Fruit fly (Drosophila melanogaster) ovary, adult (tissue): ENCODE results near the gene tsh.
A peak's percentile ranks its signal among the peaks of the same experiment; 100 is the strongest.

Source experiments
- CG17801 ChIP-seq: fragments of 200-800 bp; optimal IDR thresholded peaks from 2 replicates; lab custom pipeline; 2019; ENCODE audit warnings: missing biosample characterization, mild to moderate bottlenecking, missing genetic modification characterization, moderate library complexity; ENCODE audit not compliant: partially characterized antibody

Gene tsh

DNA sequence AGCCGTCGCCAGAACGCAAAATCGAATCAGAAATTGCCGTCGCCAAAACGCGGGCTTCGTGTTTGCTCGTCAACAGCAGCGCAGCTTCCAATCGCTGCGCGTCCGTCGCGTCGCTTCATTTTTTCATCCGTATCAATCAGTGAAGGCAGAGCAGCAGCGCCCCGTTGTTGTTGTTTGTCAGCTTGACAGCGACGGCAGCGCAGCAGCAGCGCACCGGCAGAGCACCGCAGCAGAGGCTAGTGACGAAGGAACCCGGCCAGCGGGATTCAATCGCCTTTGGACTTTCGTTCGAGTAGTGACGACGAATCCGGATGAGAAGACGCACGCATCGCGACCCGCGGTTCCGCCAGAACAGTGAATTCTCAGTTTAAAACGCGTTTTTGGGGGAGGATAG, 395 bp downstream of the tsh start:
- no peak for TF ChIP-seq CG17801

- no peak for TF ChIP-seq CG17801
Measured at dm6 chr2L:21830317-21830716, 1.9 kb downstream of the tsh start.

- TF ChIP-seq CG17801: no peak
Measured at dm6 chr2L:21832200-21832831, 3.9 kb downstream of the tsh start.

DNA sequence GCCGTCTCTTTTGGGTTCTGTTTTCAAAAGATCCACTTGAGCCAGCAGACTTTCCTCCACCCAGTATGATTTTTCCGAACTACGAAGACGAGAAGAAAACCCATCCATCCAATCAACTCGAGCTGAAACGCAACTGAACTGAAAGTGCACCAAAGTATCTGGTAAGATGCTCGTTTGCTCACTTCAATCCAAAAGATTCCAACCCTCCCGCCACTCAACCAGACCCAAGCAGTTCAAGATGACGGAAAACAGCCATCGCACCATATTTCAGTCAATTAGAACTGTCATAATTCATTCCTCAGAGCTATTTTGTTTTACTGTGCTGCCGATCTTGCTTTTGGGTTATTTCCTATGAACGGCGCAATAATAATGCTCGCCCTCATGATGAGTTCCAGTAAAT, 15.4 kb downstream of the tsh start:
- no peak for TF ChIP-seq CG17801

- TF ChIP-seq CG17801: peak; percentile 53
Measured at dm6 chr2L:21846374-21847297, 18.2 kb downstream of the tsh start.

DNA sequence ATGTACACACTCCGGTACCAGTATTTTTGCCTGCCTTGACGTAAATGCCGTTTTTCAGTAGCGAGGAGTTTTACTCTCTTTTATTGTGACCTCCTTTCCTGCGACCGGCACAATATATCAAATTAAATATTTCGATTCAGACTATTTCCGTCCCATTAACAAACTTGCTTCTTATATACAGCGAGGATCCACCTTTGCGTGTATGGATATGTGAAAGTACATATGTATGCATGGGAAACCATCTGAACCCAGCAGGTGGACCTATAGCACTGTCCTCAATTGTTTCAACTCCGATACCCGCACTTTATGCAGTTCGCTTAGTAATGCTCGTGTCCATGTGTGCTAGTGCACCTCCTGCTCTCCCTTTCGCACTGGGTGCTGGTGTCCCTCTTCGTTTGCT, 18.9 kb downstream of the tsh start:
- no peak for TF ChIP-seq CG17801

dm6 chr2L:21849699-21850098, 21.3 kb downstream of the tsh start:
- TF ChIP-seq CG17801: no peak

DNA sequence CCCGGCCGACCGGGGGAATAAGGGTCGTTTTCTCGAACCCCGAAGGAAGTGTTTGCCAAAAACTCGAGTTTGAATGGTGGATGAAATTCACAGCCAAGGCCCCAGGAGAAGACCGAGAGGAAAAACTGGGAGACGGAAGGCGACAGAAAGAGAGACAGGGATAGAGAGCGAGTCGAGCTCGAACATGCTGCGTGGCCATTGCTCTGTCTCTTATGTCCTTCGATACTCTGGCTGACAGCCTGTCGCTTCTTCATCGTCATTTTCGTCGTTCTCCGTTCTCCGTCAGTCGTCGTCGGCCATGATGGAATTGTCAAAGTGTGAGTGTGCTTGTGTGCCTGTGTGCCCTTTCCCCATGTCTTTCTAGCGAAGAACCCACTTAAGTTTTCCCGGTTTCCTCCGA, 23.1 kb downstream of the tsh start:
- no peak for TF ChIP-seq CG17801

DNA sequence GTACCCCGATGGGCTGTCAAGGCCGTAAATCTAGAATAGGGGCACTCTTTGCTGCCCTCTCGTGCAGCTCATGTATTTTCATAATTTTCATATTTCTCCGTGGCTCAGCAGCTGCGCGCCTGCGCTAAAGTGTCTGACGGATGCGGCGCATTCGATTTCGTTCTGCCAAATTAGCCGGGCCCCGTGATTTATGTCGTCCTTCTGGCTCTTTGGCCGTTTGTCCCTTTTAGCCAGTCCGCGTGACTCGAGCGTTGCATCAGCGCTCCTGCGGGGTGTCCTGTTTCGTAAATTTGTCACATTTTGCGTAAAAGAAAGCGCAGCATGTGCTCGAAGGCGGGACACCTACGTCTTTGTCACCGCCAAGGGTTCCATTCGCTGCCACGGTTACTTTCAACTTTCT, 25.0 kb downstream of the tsh start:
- no peak for TF ChIP-seq CG17801

dm6 chr2L:21855064-21855463, 26.7 kb downstream of the tsh start:
- TF ChIP-seq CG17801: no peak

DNA sequence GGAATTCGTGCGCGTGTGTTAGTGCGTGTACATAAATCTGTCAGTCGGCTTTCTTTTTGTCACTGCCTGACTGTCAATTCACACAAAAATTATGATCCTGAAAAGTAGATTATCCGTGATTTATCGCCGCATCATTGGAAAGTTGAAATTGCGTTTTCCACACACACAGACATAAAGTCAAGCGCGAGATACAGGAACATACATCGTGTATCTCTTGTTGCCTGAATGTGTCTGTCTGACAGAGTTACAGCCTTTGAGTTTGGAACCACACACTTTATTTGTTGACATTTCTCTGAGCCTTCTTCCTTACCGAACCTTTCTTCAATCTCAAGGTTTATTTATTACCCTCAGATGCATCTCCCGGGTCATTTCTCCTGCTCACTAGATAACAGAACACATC, 27.4 kb downstream of the tsh start:
- no peak for TF ChIP-seq CG17801

DNA sequence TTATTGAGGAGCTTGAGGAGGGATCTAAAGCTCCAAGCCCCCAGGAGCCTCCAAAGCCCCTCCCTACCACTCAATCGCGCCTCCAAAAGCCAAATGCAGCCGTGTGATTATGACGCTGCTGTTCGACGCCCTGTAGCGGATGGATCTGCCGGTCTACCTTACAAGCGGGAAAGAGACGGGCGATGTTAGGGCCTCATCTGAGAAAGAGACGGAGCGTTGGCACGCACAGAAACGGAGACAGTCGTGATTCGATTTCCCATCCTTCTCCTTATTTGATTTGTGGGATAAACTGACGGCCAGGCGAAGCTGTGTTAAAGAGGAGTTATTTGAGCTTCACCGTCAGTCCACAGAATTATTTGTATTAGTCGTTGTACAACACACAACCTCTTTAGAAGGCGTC, 29.4 kb downstream of the tsh start:
- no peak for TF ChIP-seq CG17801

DNA sequence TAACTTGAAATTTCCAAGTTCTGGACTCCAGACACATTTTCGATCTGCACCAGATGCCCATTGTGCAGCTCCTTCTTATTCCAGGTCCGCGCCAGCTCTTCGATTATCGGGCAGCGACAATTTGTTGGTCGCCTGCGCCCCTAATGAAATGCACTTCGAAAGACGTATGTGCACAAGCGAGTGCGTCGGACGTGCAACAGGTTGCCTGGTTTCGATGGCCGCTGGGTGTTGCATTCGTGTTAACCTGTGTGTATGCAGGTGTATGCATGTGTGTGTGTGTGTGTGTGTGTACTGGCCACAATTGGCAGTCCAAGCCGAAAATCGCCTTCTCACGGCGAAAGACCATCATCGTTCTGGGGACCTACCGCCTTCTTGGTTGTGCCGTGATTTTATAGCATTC, 32.2 kb downstream of the tsh start:
- no peak for TF ChIP-seq CG17801

DNA sequence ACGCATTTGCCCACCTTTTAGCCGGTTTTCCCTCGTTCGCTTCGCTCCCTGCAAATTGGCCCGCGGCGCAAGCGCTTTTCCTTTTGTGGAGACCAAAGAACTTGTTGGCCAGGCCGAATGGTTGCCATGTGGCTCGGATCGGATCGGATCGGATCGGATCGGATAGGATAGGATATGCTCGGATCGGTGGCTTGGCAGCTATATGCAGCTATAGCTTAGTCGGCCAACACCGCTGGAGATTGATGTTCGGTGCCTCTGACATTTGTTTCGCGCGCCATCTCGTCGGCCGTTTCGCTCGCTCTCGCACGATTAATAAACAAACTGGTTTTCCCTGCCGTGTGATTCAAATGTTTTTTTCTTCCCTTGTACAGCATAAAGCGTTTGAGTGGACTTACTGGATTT, 35.2 kb downstream of the tsh start:
- no peak for TF ChIP-seq CG17801

DNA sequence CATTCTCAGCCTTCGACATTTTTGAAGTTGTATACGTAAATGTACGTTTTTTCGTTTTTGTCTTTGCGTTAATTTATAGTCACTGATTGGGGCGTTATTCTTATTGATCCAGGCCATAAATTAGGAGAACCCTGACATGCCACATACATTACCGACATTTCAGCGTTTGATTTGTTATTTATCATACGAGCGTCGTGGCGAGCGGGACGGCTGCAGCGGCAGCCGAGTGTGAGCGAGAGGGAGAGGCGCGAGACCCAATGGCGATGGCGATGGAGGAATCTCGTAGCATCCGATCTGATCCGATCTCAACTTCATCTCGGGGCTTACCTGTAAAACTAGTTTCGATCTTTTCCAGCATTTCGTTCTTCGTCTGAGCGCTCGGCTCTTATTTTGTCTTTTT, 38.0 kb downstream of the tsh start:
- TF ChIP-seq CG17801: no peak

dm6 chr2L:21867040-21867981, 38.9 kb downstream of the tsh start:
- TF ChIP-seq CG17801: no peak

- no peak for TF ChIP-seq CG17801
Measured at dm6 chr2L:21868712-21869280, 40.4 kb downstream of the tsh start.
